Fruit fly (Drosophila melanogaster) whole organism, prepupa: Measurements from ENCODE around the gene Coa8.

Experiments
- CG11762 ChIP-seq: fragments of 200-800 bp; sonication (Bioruptor generic); optimal IDR thresholded peaks from 3 replicates; lab custom pipeline; 2016; ENCODE audit warnings: missing biosample characterization, missing genetic modification characterization; ENCODE audit not compliant: insufficient read depth
- CG3032 ChIP-seq: fragments of 200-800 bp; optimal IDR thresholded peaks from 2 replicates; lab custom pipeline; 2019; ENCODE audit warnings: missing biosample characterization, mild to moderate bottlenecking, missing genetic modification characterization, moderate library complexity
- Eip75B ChIP-seq: fragments of 200-800 bp; sonication (Bioruptor generic); optimal IDR thresholded peaks from 3 replicates; lab custom pipeline; 2016; ENCODE audit warnings: missing biosample characterization, missing genetic modification characterization
- Eip93F ChIP-seq: fragments of 200-800 bp; sonication (Bioruptor generic); optimal IDR thresholded peaks from 2 replicates; lab custom pipeline; 2016; ENCODE audit warnings: missing biosample characterization, mild to moderate bottlenecking, missing genetic modification characterization
- Ets21C ChIP-seq: fragments of 200-800 bp; sonication (Bioruptor generic); optimal IDR thresholded peaks from 3 replicates; lab custom pipeline; 2016; ENCODE audit warnings: missing biosample characterization, missing genetic modification characterization
- Hr38 ChIP-seq: sonication (Bioruptor generic); optimal IDR thresholded peaks from 2 replicates; lab custom pipeline; 2016; ENCODE audit warnings: missing biosample characterization, missing genetic modification characterization
- Hr39 ChIP-seq: fragments of 200-800 bp; sonication (Bioruptor generic); optimal IDR thresholded peaks from 2 replicates; lab custom pipeline; 2016; ENCODE audit warnings: missing biosample characterization, missing genetic modification characterization
- Met ChIP-seq: fragments of 200-800 bp; sonication (Bioruptor generic); optimal IDR thresholded peaks from 3 replicates; lab custom pipeline; 2016; ENCODE audit warnings: missing biosample characterization, missing genetic modification characterization
- OdsH ChIP-seq: fragments of 200-800 bp; sonication (Bioruptor generic); optimal IDR thresholded peaks from 3 replicates; lab custom pipeline; 2016; ENCODE audit warnings: missing biosample characterization, missing genetic modification characterization
- Sox14 ChIP-seq: fragments of 200-800 bp; sonication (Bioruptor generic); optimal IDR thresholded peaks from 3 replicates; lab custom pipeline; 2016; ENCODE audit warnings: missing biosample characterization, missing genetic modification characterization
- esn ChIP-seq: fragments of 200-800 bp; sonication (Bioruptor generic); optimal IDR thresholded peaks from 2 replicates; lab custom pipeline; 2016; ENCODE audit warnings: missing biosample characterization, mild to moderate bottlenecking, missing genetic modification characterization, moderate library complexity
- fd85E ChIP-seq: fragments of 200-800 bp; sonication (Bioruptor generic); optimal IDR thresholded peaks from 3 replicates; lab custom pipeline; 2016; ENCODE audit warnings: missing biosample characterization, missing genetic modification characterization
- spab ChIP-seq: fragments of 200-800 bp; sonication (Bioruptor generic); optimal IDR thresholded peaks from 2 replicates; lab custom pipeline; 2017; ENCODE audit warnings: missing biosample characterization, mild to moderate bottlenecking, missing genetic modification characterization, missing genetic modification reagents
- vri ChIP-seq: fragments of 200-800 bp; sonication (Bioruptor generic); optimal IDR thresholded peaks from 3 replicates; lab custom pipeline; 2016; ENCODE audit warnings: missing biosample characterization, mild to moderate bottlenecking, missing genetic modification characterization

DNA sequence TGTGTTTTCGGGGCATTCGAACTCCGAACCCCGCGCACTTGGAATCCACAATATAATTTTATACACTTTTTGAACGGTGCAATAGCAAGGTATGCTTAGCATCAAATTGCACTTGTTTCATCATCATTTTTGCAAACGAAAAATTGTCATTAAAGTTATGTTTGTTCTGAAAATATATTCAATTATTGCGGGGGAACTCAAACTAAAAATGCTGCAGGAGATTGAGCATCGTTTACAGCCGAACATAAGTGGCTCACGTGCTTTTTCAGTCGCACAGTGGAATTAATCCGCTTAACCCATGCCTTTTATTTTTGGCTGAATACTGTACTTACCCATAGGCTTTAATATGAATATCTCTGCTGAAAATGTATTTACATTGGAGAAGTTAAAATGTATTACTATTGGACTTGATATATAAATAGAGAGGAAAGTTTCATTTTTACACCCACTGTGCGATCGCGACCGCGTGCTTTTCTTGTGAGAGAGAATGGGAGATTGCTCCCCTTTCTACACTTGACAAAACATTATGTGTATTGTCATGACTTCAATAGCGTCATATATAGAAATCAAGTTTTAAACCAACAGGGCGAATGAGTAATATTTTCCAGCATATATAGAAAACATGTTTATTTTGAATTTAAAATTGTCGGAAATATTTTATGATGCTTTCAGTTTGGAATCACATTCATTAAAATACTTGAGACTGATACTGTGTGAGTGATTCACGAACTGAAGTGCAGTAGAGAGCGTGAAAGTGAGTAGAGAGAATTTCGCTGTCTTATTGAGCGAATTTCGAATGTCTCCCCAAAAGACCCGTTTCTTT is 49.5 kb upstream of the Coa8 start:
- TF ChIP-seq Hr38 (GFP tag; lab: Kevin White, UChicago) (peak; percentile 76), Sox14 (GFP tag; lab: Kevin White, UChicago) (peak; percentile 99), Met (GFP tag; lab: Kevin White, UChicago) (peak; percentile 99), OdsH (GFP tag; lab: Kevin White, UChicago) (peak; percentile 98), Hr39 (GFP tag; lab: Kevin White, UChicago) (peak; percentile 98), fd85E (peak; percentile 93), CG11762 (peak; percentile 98), esn (peak; percentile 99), Eip75B (GFP tag; lab: Kevin White, UChicago) (peak; percentile 99), vri (GFP tag; lab: Kevin White, UChicago) (peak; percentile 97), Eip93F (GFP tag; lab: Kevin White, UChicago) (peak; percentile 96), Ets21C (GFP tag; lab: Kevin White, UChicago) (peak; percentile 97), CG3032 (tag; lab: Kevin White, UChicago) (peak; percentile 97), spab (GFP tag; lab: Kevin White, UChicago) (peak; percentile 94)
